Worm (Caenorhabditis elegans): Measurements from ENCODE around the gene F17A2.13.

- TF ChIP-seq nhr-11 (tag; optimal IDR thresholded peaks at IDR 0.05): no peak
- TF ChIP-seq fkh-10 (GFP tag; optimal IDR thresholded peaks at IDR 0.05): no peak
- TF ChIP-seq ama-1 (optimal IDR thresholded peaks at IDR 0.05): no peak
- TF ChIP-seq hlh-30 (tag; optimal IDR thresholded peaks at IDR 0.05; ENCODE audit: insufficient read depth): no peak
- TF ChIP-seq tbx-7 (tag; optimal IDR thresholded peaks at IDR 0.05): no peak
- TF ChIP-seq ceh-2 (tag; optimal IDR thresholded peaks at IDR 0.05): no peak
- no peak for TF ChIP-seq pros-1 (tag; optimal IDR thresholded peaks at IDR 0.05)
- no peak for TF ChIP-seq ceh-9 (tag; optimal IDR thresholded peaks at IDR 0.05)
- no peak for TF ChIP-seq pha-4 (tag; optimal IDR thresholded peaks at IDR 0.05)
- TF ChIP-seq ceh-19 (GFP tag; optimal IDR thresholded peaks at IDR 0.05): no peak
These were observed 7.2 kb downstream of the F17A2.13 start, which contains the start of gene srd-45 for ce11 chrX:12328676-12329075.
